Worm (Caenorhabditis elegans): ENCODE data around the gene der-2.

Gene der-2

DNA sequence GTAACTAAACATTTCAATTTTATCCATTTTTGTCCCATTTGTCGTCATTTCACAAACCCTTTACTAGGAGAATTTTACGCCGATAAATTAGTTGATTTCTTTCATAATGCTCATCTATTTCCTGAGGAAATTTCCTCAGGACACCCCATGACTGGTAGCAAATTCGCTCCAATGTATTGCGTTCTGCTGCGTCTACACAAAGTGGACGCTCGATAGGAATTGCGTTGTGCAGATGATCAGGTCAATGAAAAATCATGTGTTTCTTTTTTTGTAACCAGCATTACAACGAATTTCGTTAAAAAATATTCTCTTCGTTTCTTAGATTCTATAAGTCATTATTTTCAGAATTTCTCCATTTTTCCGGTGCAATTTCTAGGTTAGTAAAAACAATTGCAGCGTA lies 41.1 kb downstream of the der-2 start, which contains the start of gene epg-4 (continued):
- TF ChIP-seq aptf-2 (GFP tag; conservative IDR thresholded peaks at IDR 0.05) (no peak), K11D2.4 (GFP tag; IDR thresholded peaks at IDR 0.05) (no peak), ztf-25 (GFP tag; IDR thresholded peaks at IDR 0.05) (no peak), madf-8 (GFP tag; conservative IDR thresholded peaks at IDR 0.05) (peak; percentile 14; the same call in 1 of the 2 replicates), ceh-100 (GFP tag; IDR thresholded peaks at IDR 0.05) (peak; percentile 75), die-1 (tag; optimal IDR thresholded peaks at IDR 0.05) (peak; percentile 49), ccch-3 (GFP tag; optimal IDR thresholded peaks at IDR 0.05) (no peak), nfya-1 (tag; optimal IDR thresholded peaks at IDR 0.05; ENCODE audit: borderline replicate concordance, insufficient read depth) (no peak), nhr-90 (tag; optimal IDR thresholded peaks at IDR 0.05) (peak; percentile 28), Y79H2A.3 (GFP tag; conservative IDR thresholded peaks at IDR 0.05) (no peak), rpc-1 (optimal IDR thresholded peaks at IDR 0.05) (no peak), rpc-1 (tag; optimal IDR thresholded peaks at IDR 0.05) (no peak), lsl-1 (GFP tag; optimal IDR thresholded peaks at IDR 0.05) (no peak), F23B12.7 (tag; optimal IDR thresholded peaks at IDR 0.05; ENCODE audit: insufficient read depth) (peak; percentile 13), repo-1 (tag; optimal IDR thresholded peaks at IDR 0.05) (no peak), B0019.2 (GFP tag; conservative IDR thresholded peaks at IDR 0.05) (no peak; the same call in 1 of the 2 replicates), bed-1 (GFP tag; IDR thresholded peaks at IDR 0.05) (no peak), pbrm-1 (GFP tag; IDR thresholded peaks at IDR 0.05) (peak; percentile 43; the same call in 1 of the 2 replicates), lin-26 (GFP tag; IDR thresholded peaks at IDR 0.05) (peak; percentile 64; the same call in 1 of the 2 replicates), F52B5.7 (tag; optimal IDR thresholded peaks at IDR 0.05) (peak; percentile 25), nhr-179 (tag; optimal IDR thresholded peaks at IDR 0.05) (no peak), hmg-20 (GFP tag; IDR thresholded peaks at IDR 0.05) (no peak), sea-2 (GFP tag; IDR thresholded peaks at IDR 0.05) (no peak), lin-35 (GFP tag; optimal IDR thresholded peaks at IDR 0.05) (peak in 1 of 3 experiments; percentile 28), attf-5 (GFP tag; optimal IDR thresholded peaks at IDR 0.05) (peak; percentile 89), B0261.1 (tag; optimal IDR thresholded peaks at IDR 0.05) (no peak), nhr-80 (tag; optimal IDR thresholded peaks at IDR 0.05) (peak; percentile 53), F22D6.2 (tag; optimal IDR thresholded peaks at IDR 0.05) (no peak), let-526 (GFP tag; IDR thresholded peaks at IDR 0.05) (no peak), rcor-1 (GFP tag; IDR thresholded peaks at IDR 0.05) (no peak), snpc-4 (GFP tag; optimal IDR thresholded peaks at IDR 0.05) (no peak), snpc-4 (tag; optimal IDR thresholded peaks at IDR 0.05) (peak in 3 of 4 experiments; percentile 3 to 25 (median 9)), unc-130 (GFP tag; optimal IDR thresholded peaks at IDR 0.05) (peak; percentile 29), dpff-1 (tag; optimal IDR thresholded peaks at IDR 0.05) (no peak), lsy-27 (tag; optimal IDR thresholded peaks at IDR 0.05; ENCODE audit: borderline replicate concordance, insufficient read depth) (no peak), ztf-3 (GFP tag; optimal IDR thresholded peaks at IDR 0.05) (no peak), T07F8.4 (tag; optimal IDR thresholded peaks at IDR 0.05) (no peak), Y56A3A.18 (GFP tag; IDR thresholded peaks at IDR 0.05) (no peak), efl-1 (GFP tag; optimal IDR thresholded peaks at IDR 0.05) (peak; percentile 18), akir-1 (GFP tag; optimal IDR thresholded peaks at IDR 0.05) (no peak), fkh-3 (tag; optimal IDR thresholded peaks at IDR 0.05) (no peak), nhr-120 (GFP tag; IDR thresholded peaks at IDR 0.05) (no peak), snpc-1.3 (tag; optimal IDR thresholded peaks at IDR 0.05; ENCODE audit: insufficient read depth) (no peak), D2030.7 (GFP tag; IDR thresholded peaks at IDR 0.05) (peak; percentile 27; the same call in 1 of the 2 replicates), mes-4 (tag; optimal IDR thresholded peaks at IDR 0.05) (no peak), C06A6.2 (GFP tag; conservative IDR thresholded peaks at IDR 0.05) (no peak), mel-28 (tag; optimal IDR thresholded peaks at IDR 0.05; ENCODE audit: borderline replicate concordance) (no peak), egrh-3 (GFP tag; IDR thresholded peaks at IDR 0.05) (no peak), dox-1 (GFP tag; IDR thresholded peaks at IDR 0.05) (peak; percentile 72)
